Worm (Caenorhabditis elegans) whole organism, L3 larva: ENCODE results near the gene hsp-6.

Experiments used
- aly-2 ChIP-seq: fragments of 150-350 bp; optimal IDR thresholded peaks from 2 replicates; lab custom pipeline; 2014; ENCODE audit warnings: missing biosample characterization, missing genetic modification characterization
- egl-5 ChIP-seq: fragments of 150-350 bp; optimal IDR thresholded peaks from 2 replicates; lab custom pipeline; 2017; ENCODE audit warnings: missing biosample characterization, missing genetic modification reagents, missing genetic modification characterization, inconsistent platforms
- nhr-12 ChIP-seq: fragments of 150-350 bp; optimal IDR thresholded peaks from 2 replicates; lab custom pipeline; 2014; ENCODE audit warnings: missing biosample characterization, missing genetic modification characterization
- skn-1 ChIP-seq: fragments of 150-350 bp; optimal IDR thresholded peaks from 2 replicates; lab custom pipeline; 2014; ENCODE audit warnings: missing biosample characterization, missing genetic modification characterization
- unc-39 ChIP-seq: sonication (generic microtip); optimal IDR thresholded peaks from 4 replicates; lab custom pipeline; 2017; ENCODE audit warnings: missing biosample characterization, missing genetic modification characterization
- ztf-11 ChIP-seq: fragments of 150-350 bp; optimal IDR thresholded peaks from 2 replicates; lab custom pipeline; 2014; ENCODE audit warnings: missing biosample characterization, missing genetic modification characterization

DNA sequence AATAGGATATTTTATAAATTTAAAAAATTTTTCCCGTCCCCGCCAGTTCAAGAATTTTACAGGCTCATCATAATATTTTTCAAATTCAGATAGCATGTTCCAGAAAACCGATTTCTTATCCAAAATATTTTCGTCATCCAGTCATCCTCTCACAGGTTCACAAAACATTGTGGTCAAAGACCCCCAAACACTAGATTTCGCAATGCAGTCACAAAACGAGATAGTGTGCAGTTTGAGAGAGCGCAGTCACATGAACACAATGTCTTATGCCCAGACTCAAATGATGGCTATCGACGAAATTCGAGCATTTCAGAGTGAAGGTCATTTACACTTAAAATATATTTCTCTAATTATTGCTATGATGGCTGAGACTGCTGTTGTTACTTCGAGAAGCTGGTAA, 18.0 kb upstream of the hsp-6 start, which contains the start of gene abhd-5.2:
- TF ChIP-seq skn-1 (tag; lab: Kevin White, UChicago) (no peak), egl-5 (no peak), unc-39 (tag; lab: Kevin White, UChicago) (no peak), aly-2 (tag; lab: Kevin White, UChicago) (no peak), ztf-11 (tag; lab: Kevin White, UChicago) (no peak), nhr-12 (tag; lab: Kevin White, UChicago) (no peak)
